Fruit fly (Drosophila melanogaster): ENCODE results near the gene Myo95E.

- TF ChIP-seq kay (GFP tag; ENCODE audit: borderline replicate concordance), result no peak
- no peak for TF ChIP-seq cnc (optimal IDR thresholded peaks at IDR 0.05)
- peak; percentile 64 for TF ChIP-seq Crg-1 (GFP tag; optimal IDR thresholded peaks at IDR 0.05)
- peak; percentile 24 for TF ChIP-seq toe (GFP tag; optimal IDR thresholded peaks at IDR 0.05)
- TF ChIP-seq CG5204 (GFP tag; optimal IDR thresholded peaks at IDR 0.05), result peak; percentile 62
- TF ChIP-seq CG11617 (GFP tag; optimal IDR thresholded peaks at IDR 0.05), result peak; percentile 60
- TF ChIP-seq CG7101 (tag; optimal IDR thresholded peaks at IDR 0.05), result peak; percentile 78
- peak; percentile 94 for TF ChIP-seq cic (GFP tag; optimal IDR thresholded peaks at IDR 0.05)
- TF ChIP-seq pad (GFP tag; optimal IDR thresholded peaks at IDR 0.05), result peak; percentile 44
- no peak for TF ChIP-seq Clk (GFP tag; optimal IDR thresholded peaks at IDR 0.05)
- peak; percentile 88 for TF ChIP-seq Mnt (GFP tag; optimal IDR thresholded peaks at IDR 0.05)
- peak; percentile 65 for TF ChIP-seq CG1620 (GFP tag; optimal IDR thresholded peaks at IDR 0.05)
- TF ChIP-seq CG14711 (tag; optimal IDR thresholded peaks at IDR 0.05), result peak; percentile 68
- peak; percentile 80 for TF ChIP-seq CG12768 (GFP tag; optimal IDR thresholded peaks at IDR 0.05)
Observed at dm6 chr3R:24106059-24106631, 55.2 kb downstream of the Myo95E start.

All from whole organism, adult.